Fruit fly (Drosophila melanogaster) whole organism, embryonic: ENCODE measurements around the gene tai.
A peak's percentile ranks its signal among the peaks of the same experiment; 100 is the strongest.

ENCODE experiments used
- Bgb ChIP-seq: fragments of 200-800 bp; sonication (Bioruptor generic); IDR thresholded peaks from 2 replicates; pipeline ENCODE4 v1.3.6; 2022; ENCODE audit warnings: missing biosample characterization, missing genetic modification characterization; ENCODE audit not compliant: partially characterized antibody
- CG10366 ChIP-seq: fragments of 200-800 bp; sonication (Bioruptor generic); IDR thresholded peaks from 2 replicates; pipeline ENCODE4 v1.3.6; 2022; ENCODE audit warnings: missing biosample characterization, missing genetic modification characterization
- CG10979 ChIP-seq: fragments of 200-800 bp; sonication (Bioruptor generic); optimal IDR thresholded peaks from 2 replicates; lab custom pipeline; 2018; ENCODE audit warnings: missing biosample characterization, mild to moderate bottlenecking, missing genetic modification characterization, moderate library complexity
- CG1233 ChIP-seq: fragments of 200-800 bp; sonication (Bioruptor generic); optimal IDR thresholded peaks from 4 replicates; lab custom pipeline; 2018; ENCODE audit warnings: missing biosample characterization, mild to moderate bottlenecking, missing genetic modification characterization
- CG13296 ChIP-seq: fragments of 200-800 bp; sonication (Bioruptor generic); optimal IDR thresholded peaks from 3 replicates; lab custom pipeline; 2018; ENCODE audit warnings: missing biosample characterization, mild to moderate bottlenecking, missing genetic modification characterization
- CG13775 ChIP-seq: fragments of 200-800 bp; sonication (Bioruptor generic); optimal IDR thresholded peaks from 3 replicates; lab custom pipeline; 2017; ENCODE audit warnings: missing biosample characterization, mild to moderate bottlenecking, missing genetic modification characterization
- CG14014 ChIP-seq: fragments of 200-800 bp; sonication (Bioruptor generic); IDR thresholded peaks from 2 replicates; pipeline ENCODE4 v1.3.6; 2022; ENCODE audit warnings: missing biosample characterization, missing genetic modification characterization
- CG14441 ChIP-seq: fragments of 200-800 bp; sonication (Bioruptor generic); IDR thresholded peaks from 2 replicates; pipeline ENCODE4 v1.3.6; 2022; ENCODE audit warnings: missing biosample characterization, missing genetic modification characterization
- CG16815 ChIP-seq: fragments of 200-800 bp; sonication (Bioruptor generic); optimal IDR thresholded peaks from 3 replicates; lab custom pipeline; 2017; ENCODE audit warnings: missing biosample characterization, mild to moderate bottlenecking, missing genetic modification characterization
- CG1832 ChIP-seq: fragments of 200-800 bp; sonication (Bioruptor generic); optimal IDR thresholded peaks from 2 replicates; lab custom pipeline; 2017; ENCODE audit warnings: missing biosample characterization, mild to moderate bottlenecking, missing genetic modification characterization, inconsistent platforms
- CG2199 ChIP-seq: fragments of 200-800 bp; sonication (Bioruptor generic); IDR thresholded peaks from 3 replicates; pipeline ENCODE4 v1.3.6; 2022; ENCODE audit warnings: missing biosample characterization, missing genetic modification characterization
- CG30020 ChIP-seq: fragments of 200-800 bp; optimal IDR thresholded peaks from 2 replicates; lab custom pipeline; 2019; ENCODE audit warnings: missing biosample characterization, mild to moderate bottlenecking, missing genetic modification characterization, moderate library complexity
- CG3065 ChIP-seq: fragments of 200-800 bp; sonication (Bioruptor generic); optimal IDR thresholded peaks from 2 replicates; lab custom pipeline; 2016; ENCODE audit warnings: missing biosample characterization, missing genetic modification characterization
- CG31388 ChIP-seq: fragments of 200-800 bp; sonication (Bioruptor generic); optimal IDR thresholded peaks from 2 replicates; lab custom pipeline; 2016; ENCODE audit warnings: missing biosample characterization, missing genetic modification characterization
- CG3726 ChIP-seq: fragments of 200-800 bp; sonication (Bioruptor generic); IDR thresholded peaks from 3 replicates; pipeline ENCODE4, ENCODE4 v1.3.6; 2022; ENCODE audit warnings: missing biosample characterization, missing genetic modification characterization
- CG4360 ChIP-seq: fragments of 200-800 bp; sonication (Bioruptor generic); IDR thresholded peaks from 2 replicates; pipeline ENCODE4 v1.3.6; 2022; ENCODE audit warnings: missing biosample characterization, missing genetic modification characterization
- CG6254 ChIP-seq: fragments of 200-800 bp; sonication (Bioruptor generic); optimal IDR thresholded peaks from 3 replicates; lab custom pipeline; 2017; ENCODE audit warnings: mild to moderate bottlenecking, missing biosample characterization, missing genetic modification reagents, missing genetic modification characterization
- CG6654 ChIP-seq: fragments of 200-800 bp; sonication (Bioruptor generic); optimal IDR thresholded peaks from 2 replicates; lab custom pipeline; 2017; ENCODE audit warnings: missing biosample characterization, mild to moderate bottlenecking, missing genetic modification characterization
- CG7271 ChIP-seq: fragments of 200-800 bp; sonication (Bioruptor generic); optimal IDR thresholded peaks from 2 replicates; lab custom pipeline; 2018; ENCODE audit warnings: missing biosample characterization, mild to moderate bottlenecking, missing genetic modification characterization, moderate library complexity
- D ChIP-seq, 2 experiments: fragments of 200-800 bp in 1 of 2; fragments of >200 bp in 1 of 2; sonication (Bioruptor generic) in 1 of 2; optimal IDR thresholded peaks; 2 replicates in 1 of 2; 3 replicates in 1 of 2; lab custom pipeline; 2017; ENCODE audit warnings: mild to moderate bottlenecking in 1 of 2, missing biosample characterization in 1 of 2, missing genetic modification characterization in 1 of 2, missing genetic modification reagents in 1 of 2
- D19B ChIP-seq: fragments of 200-800 bp; sonication (Bioruptor generic); optimal IDR thresholded peaks from 2 replicates; lab custom pipeline; 2017; ENCODE audit warnings: missing biosample characterization, mild to moderate bottlenecking, missing genetic modification characterization
- E2f2 ChIP-seq: fragments of 200-800 bp; sonication (Bioruptor generic); IDR thresholded peaks from 2 replicates; pipeline ENCODE4 v1.3.6; 2022; ENCODE audit warnings: missing biosample characterization, missing genetic modification characterization
- Ets65A ChIP-seq: fragments of 200-800 bp; sonication (Bioruptor generic); peaks from one replicate; lab custom pipeline; 2016; ENCODE audit warnings: missing biosample characterization, missing genetic modification characterization
- GATAe ChIP-seq: fragments of 200-800 bp; sonication (Bioruptor generic); conservative IDR thresholded peaks from 2 replicates; pipeline ENCODE4 v1.3.6; 2022; ENCODE audit warnings: missing biosample characterization, missing genetic modification characterization
- HHEX ChIP-seq: fragments of 200-800 bp; sonication (Bioruptor generic); optimal IDR thresholded peaks from 3 replicates; lab custom pipeline; 2017; ENCODE audit warnings: missing biosample characterization, mild to moderate bottlenecking, missing genetic modification characterization, missing genetic modification reagents
- Jarid2 ChIP-seq: fragments of 200-800 bp; sonication (Bioruptor generic); optimal IDR thresholded peaks from 3 replicates; lab custom pipeline; 2017; ENCODE audit warnings: mild to moderate bottlenecking, missing biosample characterization, missing genetic modification reagents, missing genetic modification characterization
- Mad ChIP-seq: fragments of 200-800 bp; sonication (Bioruptor generic); optimal IDR thresholded peaks from 2 replicates; lab custom pipeline; 2016; ENCODE audit warnings: missing biosample characterization, missing genetic modification characterization
- Nf-YB ChIP-seq: fragments of 200-800 bp; sonication (Bioruptor generic); optimal IDR thresholded peaks from 3 replicates; lab custom pipeline; 2019; ENCODE audit warnings: missing biosample characterization, mild to moderate bottlenecking, missing genetic modification characterization, moderate library complexity
- Sox102F ChIP-seq: fragments of 200-800 bp; sonication (Bioruptor generic); optimal IDR thresholded peaks from 2 replicates; lab custom pipeline; 2018; ENCODE audit warnings: missing biosample characterization, mild to moderate bottlenecking, missing genetic modification characterization, moderate library complexity
- Sry-δ ChIP-seq: fragments of 200-800 bp; sonication (Bioruptor generic); optimal IDR thresholded peaks from 2 replicates; lab custom pipeline; 2016; ENCODE audit warnings: missing biosample characterization, missing genetic modification characterization
- bowl ChIP-seq: fragments of 200-800 bp; sonication (Bioruptor generic); IDR thresholded peaks from 2 replicates; pipeline ENCODE4 v1.3.6; 2022; ENCODE audit warnings: missing biosample characterization, missing genetic modification characterization
- chinmo ChIP-seq: fragments of 200-800 bp; sonication (Bioruptor generic); IDR thresholded peaks from 4 replicates; pipeline ENCODE4 v1.3.6; 2022; ENCODE audit warnings: missing biosample characterization, missing genetic modification characterization; ENCODE audit not compliant: partially characterized antibody
- croc ChIP-seq: fragments of 200-800 bp; sonication (Bioruptor generic); conservative IDR thresholded peaks from 3 replicates; pipeline ENCODE4 v1.3.6; 2022; ENCODE audit warnings: missing biosample characterization, missing genetic modification characterization
- en ChIP-seq: fragments of 200-800 bp; sonication (Bioruptor generic); optimal IDR thresholded peaks from 2 replicates; lab custom pipeline; 2016; ENCODE audit warnings: missing biosample characterization, missing genetic modification characterization
- grn ChIP-seq: fragments of 200-800 bp; sonication (Bioruptor generic); optimal IDR thresholded peaks from 3 replicates; lab custom pipeline; 2017; ENCODE audit warnings: missing biosample characterization, missing genetic modification characterization
- her ChIP-seq: fragments of 200-800 bp; sonication (Bioruptor generic); optimal IDR thresholded peaks from 2 replicates; lab custom pipeline; 2016; ENCODE audit warnings: missing biosample characterization, missing genetic modification characterization
- kah ChIP-seq: fragments of 200-800 bp; sonication (Bioruptor generic); optimal IDR thresholded peaks from 2 replicates; lab custom pipeline; 2018; ENCODE audit warnings: missing biosample characterization, mild to moderate bottlenecking, missing genetic modification characterization
- kni ChIP-seq: fragments of 200-800 bp; sonication (Bioruptor generic); optimal IDR thresholded peaks from 3 replicates; lab custom pipeline; 2017; ENCODE audit warnings: mild to moderate bottlenecking, missing biosample characterization, missing genetic modification reagents, missing genetic modification characterization
- lab ChIP-seq: fragments of 200-800 bp; sonication (Bioruptor generic); optimal IDR thresholded peaks from 3 replicates; lab custom pipeline; 2017; ENCODE audit warnings: missing biosample characterization, missing genetic modification characterization, mild to moderate bottlenecking, moderate library complexity, missing genetic modification reagents
- org-1 ChIP-seq: fragments of 200-800 bp; sonication (Bioruptor generic); optimal IDR thresholded peaks from 2 replicates; lab custom pipeline; 2017; ENCODE audit warnings: missing biosample characterization, missing genetic modification characterization
- otp ChIP-seq: fragments of 200-800 bp; sonication (Bioruptor generic); IDR thresholded peaks from 3 replicates; pipeline ENCODE4, ENCODE4 v1.3.6; 2022; ENCODE audit warnings: missing biosample characterization, missing genetic modification characterization
- rib ChIP-seq: fragments of 200-800 bp; sonication (Bioruptor generic); IDR thresholded peaks from 2 replicates; pipeline ENCODE4 v1.3.6; 2022; ENCODE audit warnings: missing biosample characterization, missing genetic modification characterization
- sens ChIP-seq: fragments of 200-800 bp; sonication (Bioruptor generic); peaks from one replicate; lab custom pipeline; 2016; ENCODE audit warnings: missing biosample characterization, missing genetic modification characterization
- so ChIP-seq: fragments of 200-800 bp; sonication (Bioruptor generic); IDR thresholded peaks from 3 replicates; pipeline ENCODE4 v1.3.6; 2022; ENCODE audit warnings: missing biosample characterization, missing genetic modification characterization
- sr ChIP-seq: fragments of 200-800 bp; sonication (Bioruptor generic); IDR thresholded peaks from 3 replicates; pipeline ENCODE4 v1.3.6; 2022; ENCODE audit warnings: missing biosample characterization, missing genetic modification characterization
- stc ChIP-seq: fragments of 200-800 bp; sonication (Bioruptor generic); IDR thresholded peaks from 2 replicates; pipeline ENCODE4 v1.3.6; 2022; ENCODE audit warnings: missing biosample characterization, missing genetic modification characterization
- tio ChIP-seq: fragments of 200-800 bp; sonication (Bioruptor generic); optimal IDR thresholded peaks from 2 replicates; lab custom pipeline; 2017; ENCODE audit warnings: missing biosample characterization, missing genetic modification characterization, inconsistent platforms
- wor ChIP-seq: fragments of 200-800 bp; sonication (Bioruptor generic); IDR thresholded peaks from 2 replicates; pipeline ENCODE4 v1.3.6; 2022; ENCODE audit warnings: missing biosample characterization, missing genetic modification characterization

The tai gene

DNA sequence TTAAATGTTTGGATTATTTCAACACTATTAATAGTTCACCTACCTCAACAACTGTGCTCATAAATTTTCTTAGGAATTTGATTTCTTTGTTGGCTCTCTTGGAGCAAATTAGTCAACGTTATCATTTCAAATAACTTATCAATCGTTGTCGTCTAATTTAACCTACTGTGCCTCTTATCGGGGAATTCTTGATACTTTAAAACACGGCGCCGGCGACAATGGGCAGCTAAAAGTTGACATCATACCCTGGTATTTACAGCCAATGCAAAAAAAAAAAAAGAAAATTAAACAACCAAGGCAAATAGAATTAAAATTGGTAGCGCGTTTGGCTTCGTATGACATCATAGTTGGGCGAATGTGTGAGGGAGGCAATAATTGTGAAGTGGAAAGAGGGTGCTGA lies 32.4 kb upstream of the tai start (continued):
- TF ChIP-seq lab (GFP tag; lab: Kevin White, UChicago) (peak; percentile 51), chinmo (GFP tag; lab: Robert Waterston, UW) (0 out of 4 replicates have a peak, but pooled peaks have one; percentile 67), kah (GFP tag; lab: Kevin White, UChicago) (no peak), rib (GFP tag; lab: Robert Waterston, UW) (0 out of 2 replicates have a peak, but pooled peaks have one; percentile 29), sens (GFP tag; lab: Kevin White, UChicago) (peak; percentile 35), CG6654 (GFP tag; lab: Kevin White, UChicago) (no peak), E2f2 (peak; percentile 27; the same call in 1 of the 2 replicates), grn (GFP tag; lab: Kevin White, UChicago) (peak; percentile 40), GATAe (GFP tag; lab: Robert Waterston, UW) (peak; percentile 43; the same call in 1 of the 2 replicates), Ets65A (GFP tag; lab: Kevin White, UChicago) (peak; percentile 21), otp (no peak), CG3726 (0 out of 3 replicates have a peak, but pooled peaks have one; percentile 24), Mad (no peak)

DNA sequence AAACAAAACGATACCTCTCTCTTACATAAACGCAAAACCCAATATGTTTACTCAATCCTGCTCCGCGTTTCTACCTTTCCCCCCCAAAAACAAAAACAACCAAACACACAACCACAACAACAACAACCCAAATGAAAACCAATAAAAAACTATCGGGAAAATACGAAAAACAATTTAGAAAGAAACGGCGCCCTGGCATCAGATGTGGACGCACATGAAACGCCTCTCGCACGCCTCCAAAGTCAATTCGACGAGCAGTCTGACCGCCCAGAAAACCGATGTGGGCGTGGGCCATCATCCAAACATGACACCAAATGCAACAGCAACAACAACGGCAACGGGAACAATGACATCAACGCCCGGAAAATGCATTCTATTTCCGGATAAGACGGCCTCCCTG lies 31.6 kb upstream of the tai start:
- TF ChIP-seq so (GFP tag; lab: Robert Waterston, UW) = peak; percentile 25; the same call in 1 of the 3 replicates
- no peak for TF ChIP-seq CG14441 (GFP tag; lab: Robert Waterston, UW)
- TF ChIP-seq org-1 (GFP tag; lab: Kevin White, UChicago) = no peak
- TF ChIP-seq Sry-δ (GFP tag; lab: Kevin White, UChicago) = no peak
- TF ChIP-seq en (GFP tag; lab: Kevin White, UChicago) = no peak
- TF ChIP-seq sr (GFP tag; lab: Robert Waterston, UW) = peak; percentile 26; the same call in 1 of the 3 replicates
- peak; percentile 62; the same call in 1 of the 3 replicates for TF ChIP-seq CG2199 (GFP tag; lab: Robert Waterston, UW)
- peak; percentile 70 for TF ChIP-seq CG4360 (GFP tag; lab: Robert Waterston, UW)
- no peak for TF ChIP-seq CG30020 (tag; lab: Kevin White, UChicago)
- TF ChIP-seq CG14014 (GFP tag; lab: Robert Waterston, UW) = peak; percentile 8; the same call in 1 of the 2 replicates

DNA sequence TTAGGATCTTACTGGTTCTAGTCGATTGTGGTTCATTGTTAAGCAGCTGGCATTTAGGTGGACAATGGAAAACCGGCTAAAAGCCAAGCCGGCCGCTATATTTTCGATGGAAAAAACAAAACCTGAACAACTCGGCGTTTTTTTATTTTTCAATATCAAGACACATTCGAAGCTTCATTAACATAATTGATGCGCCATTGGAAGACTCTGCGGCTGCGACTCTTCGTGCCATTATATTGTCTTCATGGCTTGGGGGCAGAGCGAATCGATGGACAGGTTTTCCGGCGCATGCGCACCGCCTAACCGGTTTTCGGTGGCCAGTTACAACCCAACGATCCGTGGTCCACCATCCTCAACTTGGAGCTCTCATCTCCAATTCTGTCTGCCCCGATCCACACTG lies 29.9 kb upstream of the tai start:
- TF ChIP-seq bowl (GFP tag; lab: Robert Waterston, UW) = no peak
- TF ChIP-seq CG3065 (GFP tag; lab: Kevin White, UChicago) = no peak
- no peak for TF ChIP-seq stc (GFP tag; lab: Robert Waterston, UW)
- TF ChIP-seq CG1233 (GFP tag; lab: Kevin White, UChicago) = no peak
- TF ChIP-seq tio (GFP tag; lab: Kevin White, UChicago) = no peak
- TF ChIP-seq CG6254 (GFP tag; lab: Kevin White, UChicago) = no peak
- TF ChIP-seq D19B = no peak
- no peak for TF ChIP-seq CG13296
- TF ChIP-seq CG30020 (tag; lab: Kevin White, UChicago) = no peak
- TF ChIP-seq her = no peak
- no peak for TF ChIP-seq wor (GFP tag; lab: Robert Waterston, UW)
- no peak for TF ChIP-seq Bgb (GFP tag; lab: Robert Waterston, UW)
- TF ChIP-seq CG31388 = no peak
- TF ChIP-seq CG13775 (GFP tag; lab: Kevin White, UChicago) = no peak
- TF ChIP-seq CG16815 (GFP tag; lab: Kevin White, UChicago) = no peak
- no peak for TF ChIP-seq CG10979 (tag; lab: Kevin White, UChicago)
- TF ChIP-seq CG7271 (tag; lab: Kevin White, UChicago) = no peak
- no peak for TF ChIP-seq Jarid2
- TF ChIP-seq kni (GFP tag; lab: Kevin White, UChicago) = peak; percentile 64
- TF ChIP-seq croc (GFP tag; lab: Robert Waterston, UW) = no peak
- no peak for TF ChIP-seq CG1832 (GFP tag; lab: Kevin White, UChicago)
- no peak for TF ChIP-seq D (optimal IDR thresholded peaks at IDR 0.05; lab: Kevin White, UChicago)
- TF ChIP-seq D (GFP tag; optimal IDR thresholded peaks at IDR 0.05; lab: Kevin White, UChicago) = no peak
- no peak for TF ChIP-seq HHEX (GFP tag; lab: Kevin White, UChicago)
- no peak for TF ChIP-seq CG10366 (GFP tag; lab: Robert Waterston, UW)
- no peak for TF ChIP-seq Sox102F (GFP tag; lab: Kevin White, UChicago)
- TF ChIP-seq Nf-YB (GFP tag; lab: Kevin White, UChicago) = no peak
